Fruit fly (Drosophila melanogaster) whole organism: Measurements from ENCODE around the gene CG14627.

Experiments used
- CG8478 ChIP-seq: fragments of >200 bp; optimal IDR thresholded peaks from 2 replicates; lab custom pipeline; 2018; ENCODE audit warnings: inconsistent platforms
- Dll ChIP-seq: fragments of >200 bp; optimal IDR thresholded peaks from 2 replicates; lab custom pipeline; 2017
- EcR ChIP-seq, 2 experiments: fragments of >200 bp; optimal IDR thresholded peaks; 2 replicates each; lab custom pipeline; 2017; ENCODE audit warnings: missing biosample characterization in 2 of 2, missing genetic modification characterization in 2 of 2, missing genetic modification reagents in 2 of 2
- pan ChIP-seq: fragments of >200 bp; optimal IDR thresholded peaks from 2 replicates; lab custom pipeline; 2017
- psq ChIP-seq: fragments of >200 bp; optimal IDR thresholded peaks from 2 replicates; lab custom pipeline; 2017
- usp ChIP-seq: fragments of >200 bp; optimal IDR thresholded peaks from 2 replicates; lab custom pipeline; 2017; ENCODE audit warnings: missing biosample characterization, missing genetic modification characterization, mixed read lengths

Gene CG14627

DNA sequence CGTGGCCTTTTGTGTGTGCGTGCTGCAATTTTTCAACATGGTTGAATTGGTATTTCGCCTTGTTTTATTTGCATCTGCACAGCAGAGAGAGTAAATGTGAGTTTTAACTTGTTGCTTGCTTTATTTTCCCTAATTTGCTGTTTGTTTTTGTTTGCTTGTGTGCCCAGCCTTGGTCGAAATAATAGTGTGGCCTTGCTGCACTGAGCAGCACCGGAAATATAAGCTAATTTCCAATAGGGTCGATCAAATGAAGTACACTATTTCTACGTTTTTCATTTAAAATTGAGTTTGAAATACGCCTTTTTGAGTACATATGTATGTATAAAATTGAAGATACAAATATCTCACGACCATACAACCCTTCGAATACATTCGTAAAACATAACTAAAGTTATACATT lies 35.3 kb downstream of the CG14627 start:
- TF ChIP-seq Dll (lab: Kevin White, UChicago) (no peak), pan (lab: Kevin White, UChicago) (no peak), usp (GFP tag; lab: Kevin White, UChicago) (no peak), EcR (GFP tag; optimal IDR thresholded peaks at IDR 0.05; lab: Kevin White, UChicago) (no peak), CG8478 (lab: Kevin White, UChicago) (no peak), psq (lab: Kevin White, UChicago) (no peak)

DNA sequence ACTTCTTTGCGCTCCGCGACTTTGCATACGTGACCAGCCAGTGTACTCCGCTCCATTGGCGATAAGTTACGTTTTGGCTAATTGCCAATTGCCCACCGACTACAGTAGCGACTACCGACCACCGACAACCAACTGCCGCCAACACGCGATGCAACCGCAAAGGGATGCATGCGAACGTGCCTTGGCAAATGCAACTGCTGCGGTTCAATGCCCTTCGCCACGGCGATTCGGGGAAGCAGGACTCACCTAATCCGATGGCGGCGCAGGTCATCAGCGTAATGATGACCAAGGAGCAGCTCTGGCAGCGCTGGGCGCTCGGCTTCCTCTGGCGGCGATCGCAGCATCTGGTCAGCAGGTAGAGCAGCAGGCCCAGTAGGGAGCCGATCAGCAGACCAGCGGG lies 44.4 kb downstream of the CG14627 start:
- TF ChIP-seq Dll (lab: Kevin White, UChicago) (no peak), usp (GFP tag; lab: Kevin White, UChicago) (no peak), EcR (GFP tag; optimal IDR thresholded peaks at IDR 0.05; lab: Kevin White, UChicago) (no peak), psq (lab: Kevin White, UChicago) (no peak), pan (lab: Kevin White, UChicago) (no peak), CG8478 (lab: Kevin White, UChicago) (no peak)

DNA sequence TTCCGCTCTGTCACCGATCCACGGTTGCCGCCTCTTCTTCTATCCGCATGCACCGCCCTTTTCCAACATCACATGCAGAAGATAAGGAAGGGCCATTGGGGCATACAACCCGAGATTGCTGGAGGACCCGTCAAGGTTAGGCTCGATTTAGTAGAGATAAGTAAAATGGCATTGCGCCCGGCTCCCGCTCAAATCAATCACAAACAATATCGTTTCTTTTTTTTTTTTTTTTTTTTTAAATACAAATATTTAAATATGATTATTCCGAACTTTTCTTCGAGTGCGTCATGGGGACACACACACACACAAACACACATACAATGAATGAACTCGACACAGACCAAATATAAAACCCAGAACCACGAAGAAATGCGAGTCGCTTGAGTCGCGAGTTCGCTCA lies 47.7 kb downstream of the CG14627 start:
- TF ChIP-seq CG8478 (lab: Kevin White, UChicago), result no peak
- TF ChIP-seq psq (lab: Kevin White, UChicago), result no peak
- TF ChIP-seq pan (lab: Kevin White, UChicago), result no peak
- TF ChIP-seq Dll (lab: Kevin White, UChicago), result no peak
- no peak for TF ChIP-seq usp (GFP tag; lab: Kevin White, UChicago)
- TF ChIP-seq EcR (GFP tag; optimal IDR thresholded peaks at IDR 0.05; lab: Kevin White, UChicago), result no peak

DNA sequence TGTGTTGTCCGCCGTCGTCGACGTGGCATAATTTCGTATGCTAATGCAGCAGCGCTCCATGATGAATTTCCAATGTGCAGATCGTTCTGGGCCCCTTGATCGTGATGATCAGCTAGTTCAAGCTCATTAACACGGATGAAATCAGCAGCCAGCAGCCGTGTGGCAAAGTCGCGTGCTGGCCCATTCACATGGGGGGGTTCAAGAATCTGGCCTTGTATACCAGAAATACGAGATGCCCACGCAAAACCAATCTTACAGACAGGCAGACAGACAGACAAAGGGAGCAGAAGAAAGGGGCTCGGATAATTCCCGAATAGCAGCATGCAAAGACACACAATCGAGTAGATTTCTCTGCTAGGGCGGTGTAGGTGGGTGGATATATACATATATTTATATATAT lies 48.1 kb downstream of the CG14627 start:
- no peak for TF ChIP-seq pan (lab: Kevin White, UChicago)
- no peak for TF ChIP-seq CG8478 (lab: Kevin White, UChicago)
- no peak for TF ChIP-seq Dll (lab: Kevin White, UChicago)
- no peak for TF ChIP-seq usp (GFP tag; lab: Kevin White, UChicago)
- TF ChIP-seq psq (lab: Kevin White, UChicago), result no peak
- no peak for TF ChIP-seq EcR (GFP tag; optimal IDR thresholded peaks at IDR 0.05; lab: Kevin White, UChicago)

DNA sequence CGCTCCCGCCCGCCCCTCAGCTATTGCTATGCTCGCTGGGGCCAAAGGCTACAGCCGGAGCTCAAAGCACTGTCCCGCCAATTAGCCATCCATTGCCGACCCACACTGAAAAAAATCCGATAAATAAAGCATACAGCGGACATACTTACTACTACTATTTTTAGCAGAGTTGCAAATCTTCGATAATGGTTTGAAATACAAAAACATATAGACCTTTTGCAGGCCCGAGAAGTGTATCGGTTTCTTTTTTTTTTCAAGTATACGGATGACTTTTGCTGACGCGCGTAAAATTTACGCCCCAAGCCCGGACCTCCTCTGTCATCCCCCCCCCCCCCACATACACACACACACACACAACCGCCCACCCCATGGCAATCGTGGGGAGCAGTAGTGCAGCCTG lies 50.3 kb downstream of the CG14627 start:
- TF ChIP-seq CG8478 (lab: Kevin White, UChicago) (no peak), usp (GFP tag; lab: Kevin White, UChicago) (no peak), Dll (lab: Kevin White, UChicago) (no peak), EcR (GFP tag; optimal IDR thresholded peaks at IDR 0.05; lab: Kevin White, UChicago) (no peak), psq (lab: Kevin White, UChicago) (no peak), pan (lab: Kevin White, UChicago) (no peak)

DNA sequence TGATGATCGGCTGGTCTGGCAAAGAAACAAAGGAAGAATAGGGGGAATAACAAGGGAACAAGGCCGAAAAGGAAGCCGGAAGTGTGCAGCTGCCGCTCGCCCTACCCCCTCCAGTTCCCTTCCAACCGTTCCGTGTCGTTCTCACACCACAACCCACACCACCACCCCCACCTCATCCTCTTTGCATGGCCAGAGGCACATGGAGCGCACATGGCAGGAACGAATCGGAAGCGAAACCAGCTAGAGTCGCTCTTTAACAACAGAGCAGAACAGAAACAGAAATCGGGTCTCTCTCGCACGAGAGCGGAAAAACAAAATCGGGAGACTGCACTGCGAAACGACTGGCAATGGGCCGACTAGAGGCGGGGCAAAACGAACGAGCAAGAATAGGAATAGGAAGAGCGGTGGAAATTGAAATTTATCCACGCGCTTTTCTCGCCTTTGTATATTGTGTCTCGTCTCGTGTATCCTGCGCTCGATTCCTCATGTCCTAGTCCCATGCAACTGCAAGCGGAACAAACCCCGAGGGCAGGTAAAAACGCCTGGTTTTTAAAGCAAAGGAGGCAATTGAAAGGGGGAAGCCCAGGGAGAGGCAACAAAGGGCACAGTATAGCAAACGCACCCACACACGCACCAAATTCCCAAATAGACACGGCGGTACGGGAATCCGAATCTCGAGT lies 51.3 kb downstream of the CG14627 start:
- peak; percentile 31 for TF ChIP-seq Dll (lab: Kevin White, UChicago)
- no peak for TF ChIP-seq usp (GFP tag; lab: Kevin White, UChicago)
